Fruit fly (Drosophila melanogaster): Measurements from ENCODE around the gene LysRS.

- TF ChIP-seq CG8478 (optimal IDR thresholded peaks at IDR 0.05) (no peak), CTCF (optimal IDR thresholded peaks at IDR 0.05) (no peak)
Measured at dm6 chrX:9646022-9646421, 37.3 kb upstream of the LysRS start.
